Worm (Caenorhabditis elegans) whole organism, late embryonic: Measurements from ENCODE around the gene mmab-1.

ENCODE experiments used
- C08G9.2 ChIP-seq: sonication (generic microtip); optimal IDR thresholded peaks from 2 replicates; lab custom pipeline; 2016; ENCODE audit warnings: mild to moderate bottlenecking, missing genetic modification characterization, moderate library complexity, missing compliant biosample characterization
- F13H6.1 ChIP-seq: sonication (generic microtip); optimal IDR thresholded peaks from 2 replicates; lab custom pipeline; 2016; ENCODE audit warnings: missing genetic modification characterization, missing compliant biosample characterization
- K02D7.2 ChIP-seq: sonication (generic microtip); optimal IDR thresholded peaks from 2 replicates; lab custom pipeline; 2017; ENCODE audit warnings: mild to moderate bottlenecking, missing genetic modification characterization, missing compliant biosample characterization
- K09A11.1 ChIP-seq: sonication (generic microtip); optimal IDR thresholded peaks from 2 replicates; lab custom pipeline; 2017; ENCODE audit warnings: antibody characterized with exemption, mild to moderate bottlenecking, missing genetic modification characterization, missing compliant biosample characterization; ENCODE audit not compliant: insufficient read depth
- T23F11.4 ChIP-seq: fragments of 200-800 bp; sonication (Bioruptor generic); optimal IDR thresholded peaks from 2 replicates; lab custom pipeline; 2018; ENCODE audit warnings: mild to moderate bottlenecking, missing genetic modification characterization, missing compliant biosample characterization
- ahr-1 ChIP-seq: sonication (generic microtip); optimal IDR thresholded peaks from 2 replicates; lab custom pipeline; 2016; ENCODE audit warnings: missing genetic modification characterization, missing compliant biosample characterization
- ama-1 ChIP-seq: fragments of 150-350 bp; optimal IDR thresholded peaks from 2 replicates; lab custom pipeline; 2014
- ceh-18 ChIP-seq: sonication (generic microtip); optimal IDR thresholded peaks from 2 replicates; lab custom pipeline; 2016; ENCODE audit warnings: missing genetic modification characterization, missing compliant biosample characterization
- ceh-2 ChIP-seq: sonication (generic microtip); optimal IDR thresholded peaks from 2 replicates; lab custom pipeline; 2016; ENCODE audit warnings: missing genotype, missing genetic modification characterization, missing compliant biosample characterization
- ceh-30 ChIP-seq: fragments of 150-350 bp; optimal IDR thresholded peaks from 2 replicates; lab custom pipeline; 2014; ENCODE audit warnings: missing biosample characterization, missing genetic modification characterization
- ceh-31 ChIP-seq: sonication (generic microtip); optimal IDR thresholded peaks from 2 replicates; lab custom pipeline; 2016; ENCODE audit warnings: missing genetic modification characterization, missing compliant biosample characterization
- ceh-48 ChIP-seq: sonication (generic microtip); optimal IDR thresholded peaks from 2 replicates; lab custom pipeline; 2016; ENCODE audit warnings: missing genetic modification characterization, inconsistent platforms, missing compliant biosample characterization
- ceh-9 ChIP-seq: sonication (generic microtip); optimal IDR thresholded peaks from 2 replicates; lab custom pipeline; 2016; ENCODE audit warnings: mild to moderate bottlenecking, missing genetic modification characterization, inconsistent platforms, missing compliant biosample characterization
- che-1 ChIP-seq: sonication (generic microtip); optimal IDR thresholded peaks from 2 replicates; lab custom pipeline; 2016; ENCODE audit warnings: mild to moderate bottlenecking, missing genetic modification characterization, missing compliant biosample characterization
- elt-2 ChIP-seq: sonication (generic microtip); optimal IDR thresholded peaks from 2 replicates; lab custom pipeline; 2016; ENCODE audit warnings: missing genetic modification reagents, missing genetic modification characterization, missing compliant biosample characterization
- elt-4 ChIP-seq: sonication (generic microtip); optimal IDR thresholded peaks from 2 replicates; lab custom pipeline; 2016; ENCODE audit warnings: missing genetic modification characterization, missing compliant biosample characterization
- ets-4 ChIP-seq: sonication (generic microtip); optimal IDR thresholded peaks from 2 replicates; lab custom pipeline; 2016; ENCODE audit warnings: missing genetic modification characterization, missing compliant biosample characterization
- fax-1 ChIP-seq: sonication (generic microtip); optimal IDR thresholded peaks from 2 replicates; lab custom pipeline; 2016; ENCODE audit warnings: missing genotype, missing genetic modification characterization, missing compliant biosample characterization
- fkh-10 ChIP-seq: fragments of 150-350 bp; optimal IDR thresholded peaks from 2 replicates; lab custom pipeline; 2014; ENCODE audit warnings: missing biosample characterization, missing genetic modification reagents, missing genetic modification characterization
- gmeb-2 ChIP-seq: sonication (generic microtip); optimal IDR thresholded peaks from 2 replicates; lab custom pipeline; 2016; ENCODE audit warnings: missing genetic modification characterization, inconsistent platforms, missing compliant biosample characterization
- hlh-13 ChIP-seq: fragments of 200-800 bp; sonication (Bioruptor generic); optimal IDR thresholded peaks from 2 replicates; lab custom pipeline; 2018; ENCODE audit warnings: mild to moderate bottlenecking, missing genetic modification characterization, missing compliant biosample characterization
- hlh-15 ChIP-seq: sonication (generic microtip); optimal IDR thresholded peaks from 2 replicates; lab custom pipeline; 2016; ENCODE audit warnings: missing genetic modification characterization, missing compliant biosample characterization
- hlh-30 ChIP-seq: sonication (generic microtip); optimal IDR thresholded peaks from 2 replicates; lab custom pipeline; 2017; ENCODE audit warnings: antibody characterized with exemption, missing genetic modification characterization, missing compliant biosample characterization; ENCODE audit not compliant: insufficient read depth
- hlh-8 ChIP-seq: sonication (generic microtip); optimal IDR thresholded peaks from 2 replicates; lab custom pipeline; 2016; ENCODE audit warnings: missing genotype, missing genetic modification characterization, missing compliant biosample characterization
- lin-11 ChIP-seq: fragments of 200-800 bp; sonication (Bioruptor generic); optimal IDR thresholded peaks from 2 replicates; lab custom pipeline; 2018; ENCODE audit warnings: mild to moderate bottlenecking, missing genetic modification characterization, missing compliant biosample characterization
- mec-3 ChIP-seq: sonication (generic microtip); optimal IDR thresholded peaks from 2 replicates; lab custom pipeline; 2016; ENCODE audit warnings: borderline replicate concordance, missing genetic modification characterization, missing compliant biosample characterization
- nhr-11 ChIP-seq: fragments of 150-350 bp; optimal IDR thresholded peaks from 2 replicates; lab custom pipeline; 2014; ENCODE audit warnings: missing biosample characterization, missing genetic modification characterization
- nhr-232 ChIP-seq: sonication (generic microtip); optimal IDR thresholded peaks from 2 replicates; lab custom pipeline; 2016; ENCODE audit warnings: missing genetic modification characterization, missing compliant biosample characterization
- pha-2 ChIP-seq: sonication (generic microtip); optimal IDR thresholded peaks from 2 replicates; lab custom pipeline; 2017; ENCODE audit warnings: mild to moderate bottlenecking, missing genetic modification characterization, missing compliant biosample characterization
- ref-2 ChIP-seq: sonication (generic microtip); optimal IDR thresholded peaks from 2 replicates; lab custom pipeline; 2016; ENCODE audit warnings: missing genetic modification characterization, missing compliant biosample characterization
- rnt-1 ChIP-seq: sonication (generic microtip); optimal IDR thresholded peaks from 2 replicates; lab custom pipeline; 2016; ENCODE audit warnings: missing genetic modification characterization, missing compliant biosample characterization
- sdc-2 ChIP-seq: sonication (generic microtip); optimal IDR thresholded peaks from 2 replicates; lab custom pipeline; 2016; ENCODE audit warnings: missing genotype, missing genetic modification characterization, missing compliant biosample characterization
- sox-2 ChIP-seq: fragments of 200-800 bp; sonication (Bioruptor generic); IDR thresholded peaks from 2 replicates; pipeline ENCODE4 v1.3.6; 2022; ENCODE audit warnings: missing genetic modification reagents, missing genetic modification characterization, missing compliant biosample characterization
- sox-4 ChIP-seq: sonication (generic microtip); optimal IDR thresholded peaks from 2 replicates; lab custom pipeline; 2017; ENCODE audit warnings: mild to moderate bottlenecking, missing genetic modification characterization, inconsistent platforms, missing compliant biosample characterization
- tbx-2 ChIP-seq: sonication (generic microtip); optimal IDR thresholded peaks from 2 replicates; lab custom pipeline; 2016; ENCODE audit warnings: missing genetic modification characterization, missing compliant biosample characterization
- tbx-7 ChIP-seq: sonication (generic microtip); optimal IDR thresholded peaks from 2 replicates; lab custom pipeline; 2016; ENCODE audit warnings: missing genotype, missing genetic modification characterization, missing compliant biosample characterization
- ttx-3 ChIP-seq: sonication (generic microtip); optimal IDR thresholded peaks from 2 replicates; lab custom pipeline; 2016; ENCODE audit warnings: missing genetic modification reagents, missing genetic modification characterization, missing compliant biosample characterization
- unc-3 ChIP-seq, 2 experiments: fragments of 200-800 bp in 1 of 2; sonication (Bioruptor generic) in 1 of 2; sonication (generic microtip) in 1 of 2; conservative IDR thresholded peaks in 1 of 2; optimal IDR thresholded peaks in 1 of 2; 2 replicates each; pipeline versions ENCODE4 v1.3.6 to Lab custom; 2016 to 2022; ENCODE audit warnings: missing compliant biosample characterization in 2 of 2, missing genetic modification characterization in 2 of 2, missing genetic modification reagents in 1 of 2
- unc-42 ChIP-seq: sonication (generic microtip); optimal IDR thresholded peaks from 2 replicates; lab custom pipeline; 2016; ENCODE audit warnings: missing genotype, missing genetic modification characterization, missing compliant biosample characterization
- zip-5 ChIP-seq: sonication (generic microtip); optimal IDR thresholded peaks from 2 replicates; lab custom pipeline; 2016; ENCODE audit warnings: missing genetic modification characterization, missing compliant biosample characterization
- ztf-16 ChIP-seq: sonication (generic microtip); optimal IDR thresholded peaks from 2 replicates; lab custom pipeline; 2017; ENCODE audit warnings: missing genetic modification characterization, missing compliant biosample characterization

mmab-1 gene

DNA sequence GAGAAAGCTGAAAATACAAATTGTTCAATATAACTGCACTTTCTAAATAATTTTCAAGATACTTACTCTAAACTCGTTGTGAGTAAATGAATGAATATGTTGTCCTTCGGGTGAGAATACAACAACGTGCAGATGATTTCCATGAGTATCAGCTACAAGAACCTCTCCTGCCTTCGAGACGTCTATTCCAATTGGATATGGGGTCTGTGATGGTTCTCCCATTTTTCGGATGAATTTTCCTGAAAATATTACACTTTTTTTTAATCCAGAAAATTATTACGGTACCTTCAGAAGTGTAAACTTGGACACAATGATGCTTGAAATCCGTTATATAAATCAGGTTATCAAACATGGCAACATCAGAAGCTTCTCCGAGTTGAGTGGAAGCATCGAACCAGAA lies 26.6 kb downstream of the mmab-1 start:
- TF ChIP-seq mec-3 (tag; lab: Kevin White, UChicago) (no peak), elt-4 (tag; lab: Kevin White, UChicago) (no peak), ceh-9 (no peak), unc-42 (tag; lab: Kevin White, UChicago) (no peak), C08G9.2 (tag; lab: Kevin White, UChicago) (no peak), fkh-10 (no peak), lin-11 (tag; lab: Kevin White, UChicago) (no peak), ama-1 (no peak), che-1 (tag; lab: Kevin White, UChicago) (no peak), ceh-30 (tag; lab: Kevin White, UChicago) (no peak), K02D7.2 (tag; lab: Kevin White, UChicago) (no peak), ztf-16 (tag; lab: Kevin White, UChicago) (no peak), nhr-232 (no peak), gmeb-2 (tag; lab: Kevin White, UChicago) (no peak), tbx-7 (tag; lab: Kevin White, UChicago) (no peak), zip-5 (tag; lab: Kevin White, UChicago) (no peak), ceh-18 (tag; lab: Kevin White, UChicago) (no peak), ahr-1 (tag; lab: Kevin White, UChicago) (no peak), ceh-48 (tag; lab: Kevin White, UChicago) (no peak)

DNA sequence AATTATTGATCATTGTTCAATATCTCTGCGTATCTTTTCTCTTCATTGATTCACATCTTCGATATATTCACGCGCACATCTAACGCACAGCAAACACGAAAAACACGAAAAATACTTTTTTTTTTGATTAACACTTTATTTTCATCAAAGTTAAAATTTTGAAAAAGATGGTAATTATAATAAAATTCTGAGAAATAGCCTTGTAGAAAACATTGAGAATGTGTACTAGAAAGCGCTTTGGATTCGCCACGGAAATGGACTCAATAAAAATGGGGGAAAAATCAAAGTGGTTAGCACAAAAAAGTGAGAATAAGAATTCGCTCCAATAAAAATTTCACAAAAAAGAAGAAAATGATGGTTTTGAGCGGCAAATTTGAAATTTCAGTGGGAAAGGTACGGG lies 28.4 kb downstream of the mmab-1 start, which contains the start of gene F26F4.6:
Gene F26F4.6 (minus strand): TSS at position 101 of the 400 bp plus-strand sequence.
- TF ChIP-seq K09A11.1 (tag; lab: Kevin White, UChicago) (no peak), ttx-3 (tag; lab: Kevin White, UChicago) (no peak), sdc-2 (no peak), elt-2 (tag; lab: Kevin White, UChicago) (no peak), elt-4 (tag; lab: Kevin White, UChicago) (no peak), ahr-1 (tag; lab: Kevin White, UChicago) (no peak), hlh-13 (GFP tag; lab: Kevin White, UChicago) (no peak), ztf-16 (tag; lab: Kevin White, UChicago) (no peak), ceh-2 (tag; lab: Kevin White, UChicago) (no peak), hlh-30 (no peak), gmeb-2 (tag; lab: Kevin White, UChicago) (no peak), sox-2 (GFP tag; lab: Robert Waterston, UW) (no peak), hlh-8 (tag; lab: Kevin White, UChicago) (no peak), ceh-9 (no peak), ceh-31 (tag; lab: Kevin White, UChicago) (no peak), nhr-232 (no peak), unc-3 (GFP tag; conservative IDR thresholded peaks at IDR 0.05; lab: Robert Waterston, UW) (no peak), unc-3 (tag; optimal IDR thresholded peaks at IDR 0.05; lab: Kevin White, UChicago) (no peak), fax-1 (tag; lab: Kevin White, UChicago) (no peak), rnt-1 (tag; lab: Kevin White, UChicago) (no peak)

DNA sequence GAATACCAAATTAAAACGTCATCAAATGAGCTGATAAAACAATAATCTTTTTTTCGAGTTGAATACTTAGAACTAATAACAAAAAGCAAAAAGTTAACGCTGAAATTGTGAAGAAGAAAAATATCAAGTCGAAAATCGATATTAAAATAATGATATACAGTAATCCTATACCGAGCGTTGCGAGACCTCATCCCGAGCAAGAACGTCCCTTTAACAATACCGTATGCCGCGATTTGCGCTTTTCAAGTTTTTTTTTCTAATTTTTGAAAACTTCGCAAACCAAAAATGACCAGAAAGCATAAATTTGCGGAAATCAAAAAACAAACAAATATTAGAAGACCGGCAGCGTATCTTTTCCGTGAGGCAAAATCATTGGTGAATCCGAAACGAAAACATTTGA lies 30.9 kb downstream of the mmab-1 start, which contains the start of gene F26F4.5:
Gene F26F4.5 (minus strand): TSS at position 256 of the 400 bp plus-strand sequence.
- TF ChIP-seq nhr-11 (tag; lab: Kevin White, UChicago) (no peak), elt-4 (tag; lab: Kevin White, UChicago) (no peak), F13H6.1 (no peak), tbx-7 (tag; lab: Kevin White, UChicago) (no peak)

DNA sequence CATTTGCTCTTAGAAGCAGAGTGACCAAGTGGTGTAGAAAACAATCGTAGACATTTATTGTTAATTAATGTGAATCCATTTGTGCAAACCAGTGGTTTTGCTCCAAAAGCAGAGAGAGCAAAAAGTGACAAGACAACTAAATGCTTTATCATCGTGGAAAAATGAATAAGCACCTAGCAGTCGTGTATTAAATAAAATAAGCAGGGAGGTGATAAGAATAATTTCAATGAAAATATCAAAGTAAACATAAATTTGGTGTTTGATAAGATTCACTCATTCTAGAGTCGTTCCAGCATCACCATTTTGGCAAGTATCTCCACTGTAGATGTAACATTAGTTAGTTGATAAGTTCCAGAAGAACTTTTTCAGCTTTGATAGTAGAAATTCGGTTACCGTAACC lies 34.6 kb downstream of the mmab-1 start, which contains the start of gene clec-6:
Gene clec-6 (minus strand): TSS at position 154 of the 400 bp plus-strand sequence.
- no peak for TF ChIP-seq elt-2 (tag; lab: Kevin White, UChicago)

DNA sequence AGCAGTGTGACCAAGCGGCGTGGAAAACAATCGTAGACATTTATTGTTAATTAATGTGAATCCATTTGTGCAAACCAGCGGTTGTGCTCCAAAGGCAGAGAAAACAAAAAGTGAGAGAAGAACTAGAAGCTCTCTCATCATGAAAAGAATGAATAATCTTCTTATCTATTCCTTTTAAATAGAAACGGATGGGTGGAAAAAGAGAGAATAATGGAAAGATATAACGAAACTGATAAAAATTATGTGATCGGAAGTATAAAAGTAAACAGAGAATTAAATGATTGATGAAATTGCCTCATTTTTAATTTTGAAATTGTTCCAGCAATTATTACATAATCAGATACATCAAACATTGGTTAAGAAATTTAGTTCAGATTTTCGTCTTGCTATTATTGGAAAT lies 38.5 kb downstream of the mmab-1 start, which contains the start of gene clec-5:
Gene clec-5 (minus strand): TSS at position 178 of the 400 bp plus-strand sequence.
- TF ChIP-seq ref-2 (no peak), ets-4 (no peak), ztf-16 (tag; lab: Kevin White, UChicago) (no peak), nhr-11 (tag; lab: Kevin White, UChicago) (no peak), hlh-15 (no peak), C08G9.2 (tag; lab: Kevin White, UChicago) (no peak), mec-3 (tag; lab: Kevin White, UChicago) (no peak), sox-4 (tag; lab: Kevin White, UChicago) (no peak), tbx-2 (tag; lab: Kevin White, UChicago) (no peak), nhr-232 (no peak), T23F11.4 (GFP tag; lab: Kevin White, UChicago) (no peak), pha-2 (tag; lab: Kevin White, UChicago) (no peak), sox-2 (GFP tag; lab: Robert Waterston, UW) (no peak)
- TF ChIP-seq, all 69 proteins: peak for 0
